Worm (Caenorhabditis elegans) whole organism, L2 larva: Measurements from ENCODE around the gene fbxb-48.

ENCODE experiments used
- ZK546.5 ChIP-seq: sonication (generic microtip); optimal IDR thresholded peaks from 2 replicates; lab custom pipeline; 2017; ENCODE audit warnings: missing biosample characterization, missing genetic modification characterization
- aly-2 ChIP-seq: fragments of 150-350 bp; optimal IDR thresholded peaks from 2 replicates; lab custom pipeline; 2014; ENCODE audit warnings: missing biosample characterization, missing genetic modification characterization
- ama-1 ChIP-seq: fragments of 150-350 bp; optimal IDR thresholded peaks from 2 replicates; lab custom pipeline; 2018; ENCODE audit warnings: inconsistent platforms
- unc-55 ChIP-seq: fragments of 150-350 bp; sonication (generic microtip); optimal IDR thresholded peaks from 3 replicates; lab custom pipeline; 2014; ENCODE audit warnings: missing biosample characterization, missing genetic modification reagents, missing genetic modification characterization
- unc-62 ChIP-seq: fragments of 150-350 bp; optimal IDR thresholded peaks from 2 replicates; lab custom pipeline; 2014; ENCODE audit warnings: missing biosample characterization, missing genetic modification reagents, missing genetic modification characterization

DNA sequence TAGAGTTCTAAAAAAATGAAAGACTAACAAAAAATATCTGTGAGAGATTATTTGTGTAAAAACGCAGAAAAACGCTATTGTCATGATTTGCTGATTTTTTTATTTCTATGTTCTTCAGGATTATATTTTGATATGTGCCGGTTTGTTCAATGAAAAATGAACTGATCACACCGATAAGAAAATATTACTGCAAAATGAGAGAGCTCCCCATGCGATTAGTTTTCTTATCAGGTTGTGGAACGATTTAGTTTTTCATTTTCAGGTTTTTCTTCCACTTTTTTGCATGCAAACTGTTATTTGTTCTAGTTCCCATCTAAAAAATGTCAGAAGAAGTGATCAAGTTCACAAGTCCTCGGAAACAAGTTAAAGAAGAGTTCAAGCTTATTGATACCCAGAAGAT lies 9.2 kb upstream of the fbxb-48 start, which contains the start of gene btb-9:
- no peak for TF ChIP-seq unc-62 (GFP tag; lab: Kevin White, UChicago)
- no peak for TF ChIP-seq ZK546.5
- TF ChIP-seq ama-1 = no peak
- no peak for TF ChIP-seq aly-2 (tag; lab: Kevin White, UChicago)
- TF ChIP-seq unc-55 = no peak
